Fruit fly (Drosophila melanogaster) whole organism, prepupa: ENCODE results near the gene Spindly.

Source experiments
- Blimp-1 ChIP-seq: fragments of 200-800 bp; sonication (Bioruptor generic); optimal IDR thresholded peaks from 3 replicates; lab custom pipeline; 2017; ENCODE audit warnings: missing biosample characterization, missing genetic modification characterization, mild to moderate bottlenecking, moderate library complexity, missing genetic modification reagents
- CG10631 ChIP-seq: fragments of 200-800 bp; sonication (Bioruptor generic); optimal IDR thresholded peaks from 2 replicates; lab custom pipeline; 2016; ENCODE audit warnings: missing biosample characterization, missing genetic modification characterization
- CG10669 ChIP-seq: fragments of 200-800 bp; sonication (Bioruptor generic); optimal IDR thresholded peaks from 3 replicates; lab custom pipeline; 2018; ENCODE audit warnings: missing biosample characterization, mild to moderate bottlenecking, missing genetic modification characterization, moderate library complexity
- CG11294 ChIP-seq: fragments of 200-800 bp; sonication (Bioruptor generic); IDR thresholded peaks from 2 replicates; pipeline ENCODE4 v1.3.6; 2022; ENCODE audit warnings: missing biosample characterization, missing genetic modification characterization
- CG11762 ChIP-seq: fragments of 200-800 bp; sonication (Bioruptor generic); optimal IDR thresholded peaks from 3 replicates; lab custom pipeline; 2016; ENCODE audit warnings: missing biosample characterization, missing genetic modification characterization; ENCODE audit not compliant: insufficient read depth
- CG11902 ChIP-seq: fragments of 200-800 bp; sonication (Bioruptor generic); optimal IDR thresholded peaks from 3 replicates; lab custom pipeline; 2016; ENCODE audit warnings: missing biosample characterization, missing genetic modification characterization
- CG15336 ChIP-seq: fragments of 200-800 bp; sonication (Bioruptor generic); IDR thresholded peaks from 2 replicates; pipeline ENCODE4 v1.3.6; 2022; ENCODE audit warnings: missing biosample characterization, missing genetic modification characterization
- CG1621 ChIP-seq: fragments of 200-800 bp; sonication (Bioruptor generic); optimal IDR thresholded peaks from 3 replicates; lab custom pipeline; 2018; ENCODE audit warnings: missing biosample characterization, mild to moderate bottlenecking, missing genetic modification characterization
- CG16779 ChIP-seq: fragments of 200-800 bp; sonication (Bioruptor generic); optimal IDR thresholded peaks from 3 replicates; lab custom pipeline; 2017; ENCODE audit warnings: missing biosample characterization, mild to moderate bottlenecking, missing genetic modification characterization
- CG32006 ChIP-seq: fragments of 200-800 bp; sonication (Bioruptor generic); optimal IDR thresholded peaks from 3 replicates; lab custom pipeline; 2017; ENCODE audit warnings: missing biosample characterization, mild to moderate bottlenecking, missing genetic modification characterization
- CG4318 ChIP-seq: fragments of 200-800 bp; sonication (Bioruptor generic); optimal IDR thresholded peaks from 3 replicates; lab custom pipeline; 2017; ENCODE audit warnings: missing biosample characterization, mild to moderate bottlenecking, missing genetic modification characterization
- CG6163 ChIP-seq: fragments of 200-800 bp; sonication (Bioruptor generic); IDR thresholded peaks from 3 replicates; pipeline ENCODE4 v1.3.6; 2022; ENCODE audit warnings: missing biosample characterization, missing genetic modification characterization
- CG6276 ChIP-seq: fragments of 200-800 bp; sonication (Bioruptor generic); optimal IDR thresholded peaks from 2 replicates; lab custom pipeline; 2017; ENCODE audit warnings: missing biosample characterization, mild to moderate bottlenecking, missing genetic modification characterization
- CG6792 ChIP-seq: fragments of 200-800 bp; sonication (Bioruptor generic); optimal IDR thresholded peaks from 3 replicates; lab custom pipeline; 2016; ENCODE audit warnings: missing biosample characterization, missing genetic modification characterization
- CG6808 ChIP-seq: fragments of 200-800 bp; sonication (Bioruptor generic); optimal IDR thresholded peaks from 3 replicates; lab custom pipeline; 2017; ENCODE audit warnings: missing biosample characterization, missing genetic modification characterization, mild to moderate bottlenecking, moderate library complexity, missing genetic modification reagents
- CG6854 ChIP-seq: fragments of 200-800 bp; sonication (Bioruptor generic); optimal IDR thresholded peaks from 2 replicates; lab custom pipeline; 2017; ENCODE audit warnings: missing biosample characterization, mild to moderate bottlenecking, missing genetic modification characterization
- CG7368 ChIP-seq: fragments of 200-800 bp; sonication (Bioruptor generic); optimal IDR thresholded peaks from 3 replicates; lab custom pipeline; 2016; ENCODE audit warnings: missing biosample characterization, missing genetic modification characterization
- CG8119 ChIP-seq: fragments of 200-800 bp; sonication (Bioruptor generic); IDR thresholded peaks from 3 replicates; pipeline ENCODE4 v1.3.6; 2022; ENCODE audit warnings: missing biosample characterization, missing genetic modification characterization
- CG8319 ChIP-seq: fragments of 200-800 bp; sonication (Bioruptor generic); optimal IDR thresholded peaks from 3 replicates; lab custom pipeline; 2016; ENCODE audit warnings: missing biosample characterization, missing genetic modification characterization
- CG8632 ChIP-seq: fragments of 200-800 bp; sonication (Bioruptor generic); optimal IDR thresholded peaks from 3 replicates; lab custom pipeline; 2016; ENCODE audit warnings: missing biosample characterization, missing genetic modification characterization
- CG9139 ChIP-seq: fragments of 200-800 bp; sonication (Bioruptor generic); optimal IDR thresholded peaks from 3 replicates; lab custom pipeline; 2017; ENCODE audit warnings: missing biosample characterization, mild to moderate bottlenecking, missing genetic modification characterization
- Eip75B ChIP-seq: fragments of 200-800 bp; sonication (Bioruptor generic); optimal IDR thresholded peaks from 3 replicates; lab custom pipeline; 2016; ENCODE audit warnings: missing biosample characterization, missing genetic modification characterization
- Eip78C ChIP-seq: fragments of 200-800 bp; sonication (Bioruptor generic); peaks from one replicate; lab custom pipeline; 2016; ENCODE audit warnings: missing biosample characterization, missing genetic modification characterization
- Ets21C ChIP-seq: fragments of 200-800 bp; sonication (Bioruptor generic); optimal IDR thresholded peaks from 3 replicates; lab custom pipeline; 2016; ENCODE audit warnings: missing biosample characterization, missing genetic modification characterization
- Gug ChIP-seq: fragments of 200-800 bp; sonication (Bioruptor generic); IDR thresholded peaks from 2 replicates; pipeline ENCODE4 v1.3.6; 2022; ENCODE audit warnings: missing biosample characterization, missing genetic modification characterization
- Hr38 ChIP-seq: sonication (Bioruptor generic); optimal IDR thresholded peaks from 2 replicates; lab custom pipeline; 2016; ENCODE audit warnings: missing biosample characterization, missing genetic modification characterization
- Lpt ChIP-seq: fragments of 200-800 bp; sonication (Bioruptor generic); optimal IDR thresholded peaks from 3 replicates; lab custom pipeline; 2016; ENCODE audit warnings: missing biosample characterization, missing genetic modification characterization
- Met ChIP-seq: fragments of 200-800 bp; sonication (Bioruptor generic); optimal IDR thresholded peaks from 3 replicates; lab custom pipeline; 2016; ENCODE audit warnings: missing biosample characterization, missing genetic modification characterization
- OdsH ChIP-seq: fragments of 200-800 bp; sonication (Bioruptor generic); optimal IDR thresholded peaks from 3 replicates; lab custom pipeline; 2016; ENCODE audit warnings: missing biosample characterization, missing genetic modification characterization
- Smox ChIP-seq: fragments of 200-800 bp; sonication (Bioruptor generic); optimal IDR thresholded peaks from 3 replicates; lab custom pipeline; 2016; ENCODE audit warnings: missing biosample characterization, missing genetic modification characterization
- Sox102F ChIP-seq: fragments of 200-800 bp; sonication (Bioruptor generic); optimal IDR thresholded peaks from 2 replicates; lab custom pipeline; 2016; ENCODE audit warnings: missing biosample characterization, mild to moderate bottlenecking, missing genetic modification characterization
- Sox14 ChIP-seq: fragments of 200-800 bp; sonication (Bioruptor generic); optimal IDR thresholded peaks from 3 replicates; lab custom pipeline; 2016; ENCODE audit warnings: missing biosample characterization, missing genetic modification characterization
- achi ChIP-seq: fragments of 200-800 bp; sonication (Bioruptor generic); optimal IDR thresholded peaks from 3 replicates; lab custom pipeline; 2016; ENCODE audit warnings: missing biosample characterization, missing genetic modification characterization
- acj6 ChIP-seq: fragments of 200-800 bp; sonication (Bioruptor generic); optimal IDR thresholded peaks from 3 replicates; lab custom pipeline; 2016; ENCODE audit warnings: missing biosample characterization, missing genetic modification characterization
- cyc ChIP-seq: fragments of 200-800 bp; sonication (Bioruptor generic); optimal IDR thresholded peaks from 3 replicates; lab custom pipeline; 2016; ENCODE audit warnings: missing biosample characterization, missing genetic modification characterization
- dac ChIP-seq: fragments of 200-800 bp; sonication (Bioruptor generic); optimal IDR thresholded peaks from 2 replicates; lab custom pipeline; 2017; ENCODE audit warnings: missing biosample characterization, mild to moderate bottlenecking, missing genetic modification characterization
- dsx ChIP-seq: fragments of 200-800 bp; optimal IDR thresholded peaks from 3 replicates; lab custom pipeline; 2019; ENCODE audit warnings: missing biosample characterization, mild to moderate bottlenecking, missing genetic modification characterization, moderate library complexity; ENCODE audit not compliant: poor library complexity, severe bottlenecking
- eg ChIP-seq: fragments of 200-800 bp; sonication (Bioruptor generic); IDR thresholded peaks from 3 replicates; pipeline ENCODE4 v1.3.6; 2022; ENCODE audit warnings: missing biosample characterization, missing genetic modification characterization
- esn ChIP-seq: fragments of 200-800 bp; sonication (Bioruptor generic); optimal IDR thresholded peaks from 2 replicates; lab custom pipeline; 2016; ENCODE audit warnings: missing biosample characterization, mild to moderate bottlenecking, missing genetic modification characterization, moderate library complexity
- fd85E ChIP-seq: fragments of 200-800 bp; sonication (Bioruptor generic); optimal IDR thresholded peaks from 3 replicates; lab custom pipeline; 2016; ENCODE audit warnings: missing biosample characterization, missing genetic modification characterization
- fkh ChIP-seq: fragments of 200-800 bp; sonication (Bioruptor generic); optimal IDR thresholded peaks from 3 replicates; lab custom pipeline; 2017; ENCODE audit warnings: missing biosample characterization, mild to moderate bottlenecking, missing genetic modification characterization, moderate library complexity
- lz ChIP-seq: fragments of 200-800 bp; sonication (Bioruptor generic); optimal IDR thresholded peaks from 3 replicates; lab custom pipeline; 2016; ENCODE audit warnings: missing biosample characterization, missing genetic modification characterization
- net ChIP-seq: fragments of 200-800 bp; sonication (Bioruptor generic); optimal IDR thresholded peaks from 3 replicates; lab custom pipeline; 2016; ENCODE audit warnings: missing biosample characterization, missing genetic modification characterization
- pdm3 ChIP-seq: fragments of 200-800 bp; sonication (Bioruptor generic); optimal IDR thresholded peaks from 3 replicates; lab custom pipeline; 2016; ENCODE audit warnings: missing biosample characterization, missing genetic modification characterization
- salr ChIP-seq, 2 experiments: fragments of 200-800 bp; sonication (Bioruptor generic); optimal IDR thresholded peaks; 3 replicates each; lab custom pipeline; 2016 to 2018; ENCODE audit warnings: missing biosample characterization in 2 of 2, missing genetic modification characterization in 2 of 2, mild to moderate bottlenecking in 1 of 2
- spab ChIP-seq: fragments of 200-800 bp; sonication (Bioruptor generic); optimal IDR thresholded peaks from 2 replicates; lab custom pipeline; 2017; ENCODE audit warnings: missing biosample characterization, mild to moderate bottlenecking, missing genetic modification characterization, missing genetic modification reagents
- ss ChIP-seq, 2 experiments: fragments of 200-800 bp; sonication (Bioruptor generic); optimal IDR thresholded peaks; 2 replicates in 1 of 2; 3 replicates in 1 of 2; lab custom pipeline; 2017 to 2018; ENCODE audit warnings: mild to moderate bottlenecking in 2 of 2, missing biosample characterization in 2 of 2, missing genetic modification characterization in 2 of 2, moderate library complexity in 1 of 2
- svp ChIP-seq: fragments of 200-800 bp; sonication (Bioruptor generic); peaks from one replicate; lab custom pipeline; 2016; ENCODE audit warnings: missing biosample characterization, missing genetic modification characterization
- topi ChIP-seq: fragments of 200-800 bp; sonication (Bioruptor generic); optimal IDR thresholded peaks from 3 replicates; lab custom pipeline; 2016; ENCODE audit warnings: missing biosample characterization, missing genetic modification characterization
- vri ChIP-seq: fragments of 200-800 bp; sonication (Bioruptor generic); optimal IDR thresholded peaks from 3 replicates; lab custom pipeline; 2016; ENCODE audit warnings: missing biosample characterization, mild to moderate bottlenecking, missing genetic modification characterization

Gene Spindly

DNA sequence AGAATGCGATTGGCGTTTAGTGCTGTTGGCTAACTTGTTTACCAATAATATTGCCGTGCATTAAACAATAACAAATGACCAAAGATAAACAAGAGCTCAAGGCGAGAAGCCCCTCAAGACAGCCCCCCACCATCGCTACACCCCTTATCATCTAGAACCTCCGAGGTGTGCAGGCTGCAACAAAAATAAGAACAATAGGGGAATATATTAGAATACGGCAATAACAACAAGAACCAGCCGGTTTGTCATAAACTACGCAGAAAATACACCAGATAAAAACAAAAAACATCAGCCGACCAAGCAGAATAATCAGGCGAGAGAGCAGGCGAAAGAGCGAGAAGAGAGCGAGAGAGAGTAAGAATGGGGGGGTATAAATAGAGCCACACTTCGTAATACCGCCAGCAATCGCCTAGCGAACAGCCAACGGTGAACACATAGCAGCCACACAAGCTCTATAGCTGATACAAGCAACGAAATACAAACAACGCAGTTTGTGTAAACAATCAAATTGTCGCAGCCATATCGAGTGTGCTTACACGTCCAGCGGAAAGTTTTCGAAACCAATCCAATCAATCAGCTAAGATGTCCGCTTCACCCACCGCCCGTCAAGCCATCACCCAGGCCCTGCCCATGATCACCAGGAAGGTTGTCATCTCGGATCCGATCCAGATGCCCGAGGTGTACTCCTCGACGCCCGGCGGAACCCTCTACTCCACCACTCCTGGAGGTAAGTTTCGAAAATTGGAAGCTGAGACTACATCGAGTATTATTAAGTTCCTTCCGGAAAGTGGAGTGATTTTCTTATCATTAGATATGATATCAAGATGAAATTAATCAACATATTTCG is 51.9 kb downstream of the Spindly start, which contains the start of gene Thor:
Gene Thor, plus strand, starts transcription at position 401 of the 847 bp plus-strand sequence.
- TF ChIP-seq CG6792 (peak; percentile 39), CG15336 (GFP tag; lab: Robert Waterston, UW) (peak; percentile 46), OdsH (no peak), CG9139 (GFP tag; lab: Kevin White, UChicago) (peak; percentile 79), ss (GFP tag; optimal IDR thresholded peaks at IDR 0.05; lab: Kevin White, UChicago) (peak; percentile 47 to 56), esn (GFP tag; lab: Kevin White, UChicago) (peak; percentile 46), spab (no peak), Met (GFP tag; lab: Kevin White, UChicago) (peak; percentile 17), topi (GFP tag; lab: Kevin White, UChicago) (peak; percentile 43), fd85E (GFP tag; lab: Kevin White, UChicago) (peak; percentile 38), pdm3 (GFP tag; lab: Kevin White, UChicago) (no peak), net (GFP tag; lab: Kevin White, UChicago) (peak; percentile 45), CG8119 (peak; percentile 47; the same call in 2 of the 3 replicates), CG11902 (GFP tag; lab: Kevin White, UChicago) (no peak), Hr38 (no peak), CG4318 (GFP tag; lab: Kevin White, UChicago) (no peak), svp (peak; percentile 79), CG7368 (GFP tag; lab: Kevin White, UChicago) (peak; percentile 34), salr (GFP tag; optimal IDR thresholded peaks at IDR 0.05; lab: Kevin White, UChicago) (peak in 1 of 2 experiments; percentile 8), CG6163 (GFP tag; lab: Robert Waterston, UW) (peak; percentile 66), Ets21C (GFP tag; lab: Kevin White, UChicago) (no peak), CG6808 (peak; percentile 44), CG6276 (GFP tag; lab: Kevin White, UChicago) (peak; percentile 1), achi (GFP tag; lab: Kevin White, UChicago) (no peak), Eip78C (peak; percentile 79), CG10669 (GFP tag; lab: Kevin White, UChicago) (no peak), eg (GFP tag; lab: Robert Waterston, UW) (peak; percentile 71; the same call in 2 of the 3 replicates), CG11762 (GFP tag; lab: Kevin White, UChicago) (peak; percentile 40), lz (GFP tag; lab: Kevin White, UChicago) (no peak), CG6854 (GFP tag; lab: Kevin White, UChicago) (peak; percentile 30), fkh (peak; percentile 98), CG10631 (GFP tag; lab: Kevin White, UChicago) (no peak), Gug (GFP tag; lab: Robert Waterston, UW) (no peak), dsx (peak; percentile 57), cyc (no peak), Sox102F (GFP tag; lab: Kevin White, UChicago) (peak; percentile 49), acj6 (GFP tag; lab: Kevin White, UChicago) (no peak), CG11294 (peak; percentile 10; the same call in 1 of the 2 replicates), CG16779 (tag; lab: Kevin White, UChicago) (peak; percentile 62), Eip75B (peak; percentile 26), Blimp-1 (GFP tag; lab: Kevin White, UChicago) (no peak), CG8632 (GFP tag; lab: Kevin White, UChicago) (no peak), dac (GFP tag; lab: Kevin White, UChicago) (no peak), Smox (GFP tag; lab: Kevin White, UChicago) (no peak), CG1621 (peak; percentile 7), vri (GFP tag; lab: Kevin White, UChicago) (peak; percentile 79), CG8319 (GFP tag; lab: Kevin White, UChicago) (peak; percentile 24), CG32006 (GFP tag; lab: Kevin White, UChicago) (no peak), Sox14 (GFP tag; lab: Kevin White, UChicago) (peak; percentile 11), Lpt (GFP tag; lab: Kevin White, UChicago) (no peak)
